Worm (Caenorhabditis elegans) whole organism, L1 larva: ENCODE measurements around the gene elp-1.

Experiments used
- C04F5.9 ChIP-seq: sonication (generic microtip); optimal IDR thresholded peaks from 2 replicates; lab custom pipeline; 2016; ENCODE audit warnings: missing genetic modification characterization, missing compliant biosample characterization
- C16A3.4 ChIP-seq: fragments of 150-350 bp; optimal IDR thresholded peaks from 2 replicates; lab custom pipeline; 2014; ENCODE audit warnings: missing biosample characterization, missing genetic modification characterization
- C34B4.2 ChIP-seq: sonication (generic microtip); optimal IDR thresholded peaks from 2 replicates; lab custom pipeline; 2017; ENCODE audit warnings: mild to moderate bottlenecking, missing genetic modification characterization, missing compliant biosample characterization
- F16B12.6 ChIP-seq: fragments of 150-350 bp; optimal IDR thresholded peaks from 2 replicates; lab custom pipeline; 2014; ENCODE audit warnings: missing biosample characterization, missing genetic modification characterization
- Y116A8C.19 ChIP-seq: sonication (generic microtip); optimal IDR thresholded peaks from 2 replicates; lab custom pipeline; 2016; ENCODE audit warnings: missing compliant biosample characterization, missing genetic modification characterization, borderline replicate concordance
- aha-1 ChIP-seq: fragments of 150-350 bp; optimal IDR thresholded peaks from 2 replicates; lab custom pipeline; 2014; ENCODE audit warnings: missing biosample characterization, missing genetic modification characterization
- aly-2 ChIP-seq: fragments of 150-350 bp; optimal IDR thresholded peaks from 2 replicates; lab custom pipeline; 2014; ENCODE audit warnings: missing biosample characterization, missing genetic modification characterization
- blmp-1 ChIP-seq: fragments of 150-350 bp; optimal IDR thresholded peaks from 2 replicates; lab custom pipeline; 2014; ENCODE audit warnings: missing biosample characterization, missing genetic modification characterization
- ceh-63 ChIP-seq: fragments of 200-800 bp; sonication (Bioruptor generic); optimal IDR thresholded peaks from 2 replicates; lab custom pipeline; 2018; ENCODE audit warnings: mild to moderate bottlenecking, missing genetic modification characterization, missing compliant biosample characterization
- ces-1 ChIP-seq: fragments of 150-350 bp; optimal IDR thresholded peaks from 2 replicates; lab custom pipeline; 2014; ENCODE audit warnings: missing biosample characterization, missing genetic modification reagents, missing genetic modification characterization
- dpl-1 ChIP-seq, 3 experiments: fragments of 150-350 bp in 2 of 3; sonication (generic microtip) in 1 of 3; optimal IDR thresholded peaks; 2 replicates each; lab custom pipeline; 2014 to 2017; ENCODE audit warnings: missing biosample characterization in 3 of 3, missing genetic modification characterization in 3 of 3, missing genetic modification reagents in 3 of 3
- efl-1 ChIP-seq, 4 experiments: fragments of 150-350 bp; optimal IDR thresholded peaks in 3 of 4; peaks in 1 of 4; 1 replicate in 1 of 4; 2 replicates in 3 of 4; lab custom pipeline; 2014; ENCODE audit warnings: missing biosample characterization in 2 of 4, missing genetic modification characterization in 2 of 4, missing genetic modification reagents in 2 of 4
- egl-13 ChIP-seq: sonication (generic microtip); optimal IDR thresholded peaks from 2 replicates; lab custom pipeline; 2016; ENCODE audit warnings: missing genotype, missing genetic modification reagents, missing genetic modification characterization, missing compliant biosample characterization
- egl-27 ChIP-seq, 2 experiments: fragments of 150-350 bp in 1 of 2; sonication (generic microtip); optimal IDR thresholded peaks; 3 replicates each; lab custom pipeline; 2017 to 2018; ENCODE audit warnings: missing biosample characterization in 2 of 2, missing genetic modification characterization in 2 of 2, missing genetic modification reagents in 2 of 2
- elt-2 ChIP-seq: sonication (generic microtip); optimal IDR thresholded peaks from 2 replicates; lab custom pipeline; 2016; ENCODE audit warnings: missing genetic modification characterization, mild to moderate bottlenecking, inconsistent platforms, missing compliant biosample characterization, missing genetic modification reagents
- elt-3 ChIP-seq, 6 experiments: fragments of 150-350 bp in 1 of 6; sonication (generic microtip); optimal IDR thresholded peaks; 2 replicates each; lab custom pipeline; 2017 to 2018; ENCODE audit warnings: missing biosample characterization in 6 of 6, missing genetic modification characterization in 6 of 6, inconsistent platforms in 1 of 6
- ets-5 ChIP-seq: fragments of 200-800 bp; sonication (Bioruptor generic); IDR thresholded peaks from 2 replicates; pipeline ENCODE4 v1.3.6; 2022; ENCODE audit warnings: missing genetic modification characterization, missing compliant biosample characterization
- fkh-4 ChIP-seq: sonication (generic microtip); optimal IDR thresholded peaks from 2 replicates; lab custom pipeline; 2016; ENCODE audit warnings: missing compliant biosample characterization, missing genetic modification characterization, borderline replicate concordance
- fkh-8 ChIP-seq: sonication (generic microtip); optimal IDR thresholded peaks from 2 replicates; lab custom pipeline; 2016; ENCODE audit warnings: mild to moderate bottlenecking, missing genetic modification characterization, missing compliant biosample characterization
- fos-1 ChIP-seq: fragments of 150-350 bp; optimal IDR thresholded peaks from 2 replicates; lab custom pipeline; 2014; ENCODE audit warnings: missing biosample characterization, missing genetic modification characterization
- grh-1 ChIP-seq: fragments of 200-800 bp; sonication (Bioruptor generic); IDR thresholded peaks from 2 replicates; pipeline ENCODE4 v1.3.6; 2022; ENCODE audit warnings: missing genetic modification reagents, missing genetic modification characterization, missing compliant biosample characterization
- hlh-4 ChIP-seq: sonication (generic microtip); optimal IDR thresholded peaks from 2 replicates; lab custom pipeline; 2016; ENCODE audit warnings: mild to moderate bottlenecking, missing genetic modification characterization, missing compliant biosample characterization
- lin-13 ChIP-seq: fragments of 150-350 bp; optimal IDR thresholded peaks from 2 replicates; lab custom pipeline; 2014; ENCODE audit warnings: missing biosample characterization, missing genetic modification reagents, missing genetic modification characterization
- lin-14 ChIP-seq: fragments of 200-800 bp; sonication (Bioruptor generic); optimal IDR thresholded peaks from 2 replicates; lab custom pipeline; 2018; ENCODE audit warnings: mild to moderate bottlenecking, missing genetic modification characterization, moderate library complexity, missing compliant biosample characterization
- lin-15B ChIP-seq: fragments of 150-350 bp; sonication (generic microtip); optimal IDR thresholded peaks from 3 replicates; lab custom pipeline; 2014; ENCODE audit warnings: missing biosample characterization, missing genetic modification characterization
- lir-3 ChIP-seq: sonication (generic microtip); optimal IDR thresholded peaks from 2 replicates; lab custom pipeline; 2016; ENCODE audit warnings: mild to moderate bottlenecking, missing genetic modification characterization, moderate library complexity, missing compliant biosample characterization; ENCODE audit not compliant: poor library complexity
- mab-9 ChIP-seq: fragments of 200-800 bp; sonication (Bioruptor generic); IDR thresholded peaks from 2 replicates; pipeline ENCODE4 v1.3.6; 2022; ENCODE audit warnings: missing genetic modification reagents, missing genetic modification characterization, missing compliant biosample characterization
- mdl-1 ChIP-seq, 2 experiments: fragments of 150-350 bp; optimal IDR thresholded peaks; 2 replicates each; lab custom pipeline; 2014 to 2017; ENCODE audit warnings: missing biosample characterization in 2 of 2, missing genetic modification characterization in 2 of 2, inconsistent platforms in 1 of 2
- mef-2 ChIP-seq: fragments of 150-350 bp; optimal IDR thresholded peaks from 2 replicates; lab custom pipeline; 2014; ENCODE audit warnings: missing biosample characterization, missing genetic modification characterization
- nhr-11 ChIP-seq: fragments of 150-350 bp; optimal IDR thresholded peaks from 2 replicates; lab custom pipeline; 2014; ENCODE audit warnings: missing biosample characterization, missing genetic modification characterization
- nhr-19 ChIP-seq: fragments of 200-800 bp; sonication (Bioruptor generic); conservative IDR thresholded peaks from 2 replicates; pipeline ENCODE4 v1.3.6; 2022; ENCODE audit warnings: missing genetic modification characterization, missing compliant biosample characterization
- nhr-237 ChIP-seq: fragments of 150-350 bp; optimal IDR thresholded peaks from 2 replicates; lab custom pipeline; 2014; ENCODE audit warnings: missing biosample characterization, missing genetic modification characterization
- nhr-76 ChIP-seq: sonication (generic microtip); optimal IDR thresholded peaks from 2 replicates; lab custom pipeline; 2017; ENCODE audit warnings: missing biosample characterization, missing genetic modification characterization
- nhr-77 ChIP-seq: fragments of 150-350 bp; optimal IDR thresholded peaks from 2 replicates; lab custom pipeline; 2014; ENCODE audit warnings: missing biosample characterization, missing genetic modification characterization
- nhr-84 ChIP-seq: sonication (generic microtip); optimal IDR thresholded peaks from 2 replicates; lab custom pipeline; 2017; ENCODE audit warnings: missing biosample characterization, missing genetic modification characterization
- nhr-85 ChIP-seq: sonication (generic microtip); peaks from one replicate; lab custom pipeline; 2016; ENCODE audit warnings: missing genetic modification characterization, inconsistent platforms, missing compliant biosample characterization
- pax-3 ChIP-seq: fragments of 200-800 bp; sonication (Bioruptor generic); optimal IDR thresholded peaks from 2 replicates; lab custom pipeline; 2018; ENCODE audit warnings: mild to moderate bottlenecking, missing genetic modification characterization, moderate library complexity, missing compliant biosample characterization
- rnt-1 ChIP-seq: sonication (generic microtip); optimal IDR thresholded peaks from 2 replicates; lab custom pipeline; 2016; ENCODE audit warnings: mild to moderate bottlenecking, missing genetic modification characterization, moderate library complexity, missing compliant biosample characterization
- snu-23 ChIP-seq: sonication (generic microtip); optimal IDR thresholded peaks from 2 replicates; lab custom pipeline; 2016; ENCODE audit warnings: missing genetic modification characterization, missing compliant biosample characterization
- sox-4 ChIP-seq: sonication (generic microtip); optimal IDR thresholded peaks from 2 replicates; lab custom pipeline; 2016; ENCODE audit warnings: missing genetic modification characterization, missing compliant biosample characterization
- sptf-1 ChIP-seq: fragments of 150-350 bp; optimal IDR thresholded peaks from 2 replicates; lab custom pipeline; 2014; ENCODE audit warnings: missing biosample characterization, missing genetic modification characterization
- swsn-7 ChIP-seq: sonication (generic microtip); optimal IDR thresholded peaks from 2 replicates; lab custom pipeline; 2016; ENCODE audit warnings: missing genetic modification characterization, missing compliant biosample characterization
- tbx-2 ChIP-seq: sonication (generic microtip); optimal IDR thresholded peaks from 2 replicates; lab custom pipeline; 2016; ENCODE audit warnings: missing genetic modification characterization, missing compliant biosample characterization
- vab-15 ChIP-seq: sonication (generic microtip); optimal IDR thresholded peaks from 2 replicates; lab custom pipeline; 2017; ENCODE audit warnings: missing genotype, mild to moderate bottlenecking, missing genetic modification characterization, missing compliant biosample characterization
- zip-4 ChIP-seq: fragments of 200-800 bp; sonication (Bioruptor generic); optimal IDR thresholded peaks from 2 replicates; lab custom pipeline; 2018; ENCODE audit warnings: mild to moderate bottlenecking, missing genetic modification characterization, moderate library complexity, missing compliant biosample characterization
- ztf-4 ChIP-seq: fragments of 150-350 bp; optimal IDR thresholded peaks from 2 replicates; lab custom pipeline; 2014; ENCODE audit warnings: missing biosample characterization, missing genetic modification characterization

elp-1 gene

DNA sequence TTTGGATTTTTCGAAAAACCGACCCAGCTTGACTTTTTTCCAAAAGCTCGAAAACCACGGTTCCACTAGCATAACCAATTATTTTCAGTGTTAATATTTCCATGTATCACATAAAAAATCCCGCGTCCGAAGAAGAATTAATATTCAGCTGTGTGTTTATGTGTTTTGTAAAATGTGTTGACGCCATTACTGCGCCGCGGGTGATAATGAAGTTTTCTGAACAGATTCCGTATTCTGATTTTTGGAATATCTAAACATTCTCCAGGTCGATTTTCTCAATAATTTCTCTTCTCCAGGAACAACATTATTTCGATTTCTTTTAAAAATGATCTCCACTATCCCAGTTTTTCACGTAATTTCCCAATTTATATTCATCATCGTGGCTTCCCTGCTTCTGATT, 35.3 kb downstream of the elp-1 start, which contains the start of gene srxa-6:
TSS of gene srxa-6 (plus strand) at position 301 of the 400 bp plus-strand sequence.
- TF ChIP-seq elt-2 (no peak), nhr-19 (GFP tag; lab: Robert Waterston, UW) (no peak), egl-13 (tag; lab: Kevin White, UChicago) (no peak), aly-2 (tag; lab: Kevin White, UChicago) (no peak), fos-1 (tag; lab: Kevin White, UChicago) (no peak), fkh-4 (no peak), mdl-1 (tag; optimal IDR thresholded peaks at IDR 0.05; lab: Kevin White, UChicago) (no peak), sptf-1 (no peak), grh-1 (GFP tag; lab: Robert Waterston, UW) (no peak), dpl-1 (GFP tag; optimal IDR thresholded peaks at IDR 0.05; lab: Kevin White, UChicago) (no peak), swsn-7 (tag; lab: Kevin White, UChicago) (no peak), lin-13 (GFP tag; lab: Kevin White, UChicago) (no peak), sox-4 (tag; lab: Kevin White, UChicago) (no peak), ceh-63 (GFP tag; lab: Kevin White, UChicago) (no peak), nhr-84 (tag; lab: Kevin White, UChicago) (no peak), pax-3 (tag; lab: Kevin White, UChicago) (no peak), efl-1 (optimal IDR thresholded peaks at IDR 0.05; lab: Kevin White, UChicago) (no peak), efl-1 (GFP tag; optimal IDR thresholded peaks at IDR 0.05 in 1 of 2; lab: Kevin White, UChicago) (no peak)

ce11 chrV:20731787-20732186, 38.2 kb downstream of the elp-1 start, which contains the start of gene srxa-1:
Gene srxa-1 (plus strand): TSS chrV:20732087.
- no peak for TF ChIP-seq egl-27 (tag; optimal IDR thresholded peaks at IDR 0.05; lab: Kevin White, UChicago)
- TF ChIP-seq lin-14 (GFP tag; lab: Kevin White, UChicago) = no peak
- TF ChIP-seq zip-4 (GFP tag; lab: Kevin White, UChicago) = no peak
- no peak for TF ChIP-seq tbx-2 (tag; lab: Kevin White, UChicago)
- no peak for TF ChIP-seq C04F5.9 (tag; lab: Kevin White, UChicago)
- TF ChIP-seq Y116A8C.19 (tag; lab: Kevin White, UChicago) = no peak
- TF ChIP-seq ets-5 (GFP tag; lab: Robert Waterston, UW) = no peak
- no peak for TF ChIP-seq nhr-76 (tag; lab: Kevin White, UChicago)
- no peak for TF ChIP-seq mef-2 (tag; lab: Kevin White, UChicago)
- no peak for TF ChIP-seq nhr-237

- no peak for TF ChIP-seq C34B4.2 (tag; lab: Kevin White, UChicago)
- TF ChIP-seq F16B12.6 = no peak
- TF ChIP-seq aha-1 = no peak
- TF ChIP-seq efl-1 (optimal IDR thresholded peaks at IDR 0.05; lab: Kevin White, UChicago) = peak; percentile 28 to 42
- TF ChIP-seq efl-1 (GFP tag; optimal IDR thresholded peaks at IDR 0.05 in 1 of 2; lab: Kevin White, UChicago) = peak in 1 of 2 experiments; percentile 85
- 0 out of 2 replicates have a peak, but pooled peaks have one; percentile 26 for TF ChIP-seq mab-9
- TF ChIP-seq mdl-1 (tag; optimal IDR thresholded peaks at IDR 0.05; lab: Kevin White, UChicago) = peak in 1 of 2 experiments; percentile 71
- no peak for TF ChIP-seq aly-2 (tag; lab: Kevin White, UChicago)
- TF ChIP-seq sptf-1 = no peak
- TF ChIP-seq C04F5.9 (tag; lab: Kevin White, UChicago) = no peak
- no peak for TF ChIP-seq lin-15B (tag; lab: Kevin White, UChicago)
- TF ChIP-seq fkh-8 (tag; lab: Kevin White, UChicago) = no peak
- no peak for TF ChIP-seq C16A3.4 (tag; lab: Kevin White, UChicago)
- peak; percentile 10 for TF ChIP-seq ztf-4 (tag; lab: Kevin White, UChicago)
- TF ChIP-seq blmp-1 (tag; lab: Kevin White, UChicago) = no peak
- TF ChIP-seq snu-23 (GFP tag; lab: Kevin White, UChicago) = peak; percentile 52
- no peak for TF ChIP-seq nhr-237
- TF ChIP-seq elt-3 (tag; optimal IDR thresholded peaks at IDR 0.05; lab: Kevin White, UChicago) = no peak
- no peak for TF ChIP-seq grh-1 (GFP tag; lab: Robert Waterston, UW)
- TF ChIP-seq hlh-4 (tag; lab: Kevin White, UChicago) = no peak
- TF ChIP-seq nhr-77 = peak; percentile 30
- no peak for TF ChIP-seq ets-5 (GFP tag; lab: Robert Waterston, UW)
- no peak for TF ChIP-seq ces-1
- no peak for TF ChIP-seq zip-4 (GFP tag; lab: Kevin White, UChicago)
- no peak for TF ChIP-seq vab-15 (tag; lab: Kevin White, UChicago)
- TF ChIP-seq lir-3 (tag; lab: Kevin White, UChicago) = no peak
- no peak for TF ChIP-seq egl-13 (tag; lab: Kevin White, UChicago)
- no peak for TF ChIP-seq nhr-76 (tag; lab: Kevin White, UChicago)
- peak; percentile 58 for TF ChIP-seq nhr-85 (tag; lab: Kevin White, UChicago)
- no peak for TF ChIP-seq nhr-11
- TF ChIP-seq ceh-63 (GFP tag; lab: Kevin White, UChicago) = no peak
- TF ChIP-seq rnt-1 (tag; lab: Kevin White, UChicago) = no peak
- TF ChIP-seq dpl-1 (GFP tag; optimal IDR thresholded peaks at IDR 0.05; lab: Kevin White, UChicago) = peak in 2 of 3 experiments; percentile 21 to 36
Observed at ce11 chrV:20728763-20729350, 41.1 kb downstream of the elp-1 start, which contains the start of gene ipla-3. Gene ipla-3 (minus strand): TSS chrV:20729272.
